Fruit fly (Drosophila melanogaster) whole organism, embryonic: ENCODE data around the gene tral.

Source experiments
- CG11695 ChIP-seq: fragments of 200-800 bp; sonication (Bioruptor generic); IDR thresholded peaks from 3 replicates; pipeline ENCODE4 v1.3.6; 2022; ENCODE audit warnings: missing biosample characterization, missing genetic modification characterization
- CG11723 ChIP-seq: fragments of 200-800 bp; sonication (Bioruptor generic); optimal IDR thresholded peaks from 2 replicates; lab custom pipeline; 2017; ENCODE audit warnings: missing biosample characterization, mild to moderate bottlenecking, missing genetic modification characterization
- CG12155 ChIP-seq: fragments of 200-800 bp; sonication (Bioruptor generic); optimal IDR thresholded peaks from 3 replicates; lab custom pipeline; 2016; ENCODE audit warnings: missing biosample characterization, missing genetic modification characterization
- CG12219 ChIP-seq: fragments of 200-800 bp; sonication (Bioruptor generic); optimal IDR thresholded peaks from 3 replicates; lab custom pipeline; 2018; ENCODE audit warnings: missing biosample characterization, mild to moderate bottlenecking, missing genetic modification characterization
- CG14014 ChIP-seq: fragments of 200-800 bp; sonication (Bioruptor generic); IDR thresholded peaks from 2 replicates; pipeline ENCODE4 v1.3.6; 2022; ENCODE audit warnings: missing biosample characterization, missing genetic modification characterization
- CG16813 ChIP-seq: fragments of 200-800 bp; sonication (Bioruptor generic); IDR thresholded peaks from 3 replicates; pipeline ENCODE4 v1.3.6; 2022; ENCODE audit warnings: missing biosample characterization, missing genetic modification characterization; ENCODE audit not compliant: partially characterized antibody
- CG18011 ChIP-seq: fragments of 200-800 bp; sonication (Bioruptor generic); optimal IDR thresholded peaks from 2 replicates; lab custom pipeline; 2017; ENCODE audit warnings: missing biosample characterization, missing genetic modification characterization, mild to moderate bottlenecking, moderate library complexity, missing genotype
- CG2116 ChIP-seq: fragments of 200-800 bp; sonication (Bioruptor generic); optimal IDR thresholded peaks from 3 replicates; lab custom pipeline; 2018; ENCODE audit warnings: missing biosample characterization, mild to moderate bottlenecking, missing genetic modification characterization
- CG2129 ChIP-seq: fragments of 200-800 bp; sonication (Bioruptor generic); IDR thresholded peaks from 2 replicates; pipeline ENCODE4 v1.3.6; 2022; ENCODE audit warnings: missing biosample characterization, missing genetic modification characterization; ENCODE audit not compliant: partially characterized antibody
- CG2678 ChIP-seq: fragments of 200-800 bp; sonication (Bioruptor generic); optimal IDR thresholded peaks from 3 replicates; lab custom pipeline; 2019; ENCODE audit warnings: missing biosample characterization, mild to moderate bottlenecking, missing genetic modification characterization, moderate library complexity
- CG2889 ChIP-seq: fragments of 200-800 bp; sonication (Bioruptor generic); IDR thresholded peaks from 3 replicates; pipeline ENCODE4 v1.3.6; 2022; ENCODE audit warnings: missing biosample characterization, missing genetic modification characterization
- CG32767 ChIP-seq: fragments of 200-800 bp; sonication (Bioruptor generic); IDR thresholded peaks from 2 replicates; pipeline ENCODE4 v1.3.6; 2022; ENCODE audit warnings: missing biosample characterization, missing genetic modification characterization
- CG3407 ChIP-seq: fragments of 200-800 bp; sonication (Bioruptor generic); optimal IDR thresholded peaks from 2 replicates; lab custom pipeline; 2018; ENCODE audit warnings: missing biosample characterization, mild to moderate bottlenecking, missing genetic modification characterization
- CG8388 ChIP-seq: fragments of 200-800 bp; sonication (Bioruptor generic); optimal IDR thresholded peaks from 2 replicates; lab custom pipeline; 2019; ENCODE audit warnings: missing biosample characterization, mild to moderate bottlenecking, missing genetic modification characterization, moderate library complexity
- CG8944 ChIP-seq: fragments of 200-800 bp; sonication (Bioruptor generic); optimal IDR thresholded peaks from 3 replicates; lab custom pipeline; 2016; ENCODE audit warnings: missing biosample characterization, missing genetic modification characterization
- CG9609 ChIP-seq: fragments of 200-800 bp; sonication (Bioruptor generic); optimal IDR thresholded peaks from 3 replicates; lab custom pipeline; 2016; ENCODE audit warnings: missing biosample characterization, missing genetic modification characterization
- CG9797 ChIP-seq: fragments of 200-800 bp; sonication (Bioruptor generic); optimal IDR thresholded peaks from 3 replicates; lab custom pipeline; 2018; ENCODE audit warnings: missing biosample characterization, mild to moderate bottlenecking, missing genetic modification characterization
- CTCF ChIP-seq: fragments of 200-800 bp; sonication (Bioruptor generic); optimal IDR thresholded peaks from 2 replicates; lab custom pipeline; 2017; ENCODE audit warnings: missing biosample characterization, mild to moderate bottlenecking, missing genetic modification characterization, moderate library complexity
- Camta ChIP-seq: fragments of 200-800 bp; sonication (Bioruptor generic); optimal IDR thresholded peaks from 2 replicates; lab custom pipeline; 2016; ENCODE audit warnings: missing biosample characterization, missing genetic modification characterization
- Dad ChIP-seq: fragments of 200-800 bp; sonication (Bioruptor generic); optimal IDR thresholded peaks from 3 replicates; lab custom pipeline; 2016; ENCODE audit warnings: missing biosample characterization, missing genetic modification characterization
- Fer1 ChIP-seq: fragments of 200-800 bp; sonication (Bioruptor generic); optimal IDR thresholded peaks from 2 replicates; lab custom pipeline; 2017; ENCODE audit warnings: missing biosample characterization, mild to moderate bottlenecking, missing genetic modification characterization
- HLH3B ChIP-seq: fragments of 200-800 bp; sonication (Bioruptor generic); IDR thresholded peaks from 2 replicates; pipeline ENCODE4 v1.3.6; 2022; ENCODE audit warnings: missing biosample characterization, missing genetic modification characterization
- Hey ChIP-seq: fragments of 200-800 bp; sonication (Bioruptor generic); optimal IDR thresholded peaks from 3 replicates; lab custom pipeline; 2018; ENCODE audit warnings: missing biosample characterization, mild to moderate bottlenecking, missing genetic modification characterization
- Lhr ChIP-seq: fragments of 200-800 bp; sonication (Bioruptor generic); optimal IDR thresholded peaks from 3 replicates; lab custom pipeline; 2017; ENCODE audit warnings: mild to moderate bottlenecking, missing biosample characterization, missing genetic modification reagents, missing genetic modification characterization
- Max ChIP-seq: fragments of 200-800 bp; sonication (Bioruptor generic); optimal IDR thresholded peaks from 2 replicates; lab custom pipeline; 2016; ENCODE audit warnings: missing biosample characterization, mild to moderate bottlenecking, missing genetic modification characterization
- Med ChIP-seq: fragments of 200-800 bp; sonication (Bioruptor generic); peaks from one replicate; lab custom pipeline; 2016; ENCODE audit warnings: missing biosample characterization, missing genetic modification characterization, mild to moderate bottlenecking, inconsistent platforms, moderate library complexity
- NfI ChIP-seq: fragments of 200-800 bp; sonication (Bioruptor generic); optimal IDR thresholded peaks from 3 replicates; lab custom pipeline; 2018; ENCODE audit warnings: missing biosample characterization, mild to moderate bottlenecking, missing genetic modification characterization, moderate library complexity
- Pdp1 ChIP-seq, 2 experiments: fragments of 200-800 bp; sonication (Bioruptor generic); optimal IDR thresholded peaks; 3 replicates each; lab custom pipeline; 2016; ENCODE audit warnings: missing biosample characterization in 2 of 2, missing genetic modification characterization in 2 of 2, mild to moderate bottlenecking in 1 of 2, moderate library complexity in 1 of 2
- Sin3A ChIP-seq: fragments of >200 bp; optimal IDR thresholded peaks from 2 replicates; lab custom pipeline; 2018
- Six4 ChIP-seq: fragments of 200-800 bp; sonication (Bioruptor generic); optimal IDR thresholded peaks from 2 replicates; lab custom pipeline; 2016; ENCODE audit warnings: missing biosample characterization, missing genetic modification characterization
- abd-A ChIP-seq: fragments of 200-800 bp; sonication (Bioruptor generic); optimal IDR thresholded peaks from 3 replicates; lab custom pipeline; 2019; ENCODE audit warnings: missing biosample characterization, mild to moderate bottlenecking, missing genetic modification characterization, moderate library complexity
- bbx ChIP-seq: fragments of 200-800 bp; sonication (Bioruptor generic); IDR thresholded peaks from 2 replicates; pipeline ENCODE4 v1.3.6; 2022; ENCODE audit warnings: missing biosample characterization, missing genetic modification characterization; ENCODE audit not compliant: partially characterized antibody
- cato ChIP-seq: fragments of 200-800 bp; sonication (Bioruptor generic); optimal IDR thresholded peaks from 2 replicates; lab custom pipeline; 2016; ENCODE audit warnings: missing biosample characterization, missing genetic modification characterization, borderline replicate concordance
- dmrt11E ChIP-seq: fragments of 200-800 bp; sonication (Bioruptor generic); optimal IDR thresholded peaks from 3 replicates; lab custom pipeline; 2018; ENCODE audit warnings: missing biosample characterization, mild to moderate bottlenecking, missing genetic modification characterization, moderate library complexity
- ems ChIP-seq: fragments of 200-800 bp; sonication (Bioruptor generic); optimal IDR thresholded peaks from 3 replicates; lab custom pipeline; 2016; ENCODE audit warnings: missing biosample characterization, missing genetic modification characterization
- eve ChIP-seq, 2 experiments: fragments of >200 bp; optimal IDR thresholded peaks; 2 replicates each; lab custom pipeline; 2017; ENCODE audit warnings: missing biosample characterization in 2 of 2, missing genetic modification characterization in 2 of 2
- fu2 ChIP-seq: fragments of 200-800 bp; sonication (Bioruptor generic); optimal IDR thresholded peaks from 2 replicates; lab custom pipeline; 2016; ENCODE audit warnings: missing biosample characterization, missing genetic modification characterization
- gt ChIP-seq: fragments of 200-800 bp; sonication (Bioruptor generic); IDR thresholded peaks from 2 replicates; pipeline ENCODE4 v1.3.6; 2022; ENCODE audit warnings: missing biosample characterization, missing genetic modification characterization
- hb ChIP-seq: fragments of 200-800 bp; sonication (Bioruptor generic); IDR thresholded peaks from 3 replicates; pipeline ENCODE4 v1.3.6; 2022; ENCODE audit warnings: missing biosample characterization, missing genetic modification characterization; ENCODE audit not compliant: partially characterized antibody
- her ChIP-seq: fragments of 200-800 bp; sonication (Bioruptor generic); optimal IDR thresholded peaks from 2 replicates; lab custom pipeline; 2016; ENCODE audit warnings: missing biosample characterization, missing genetic modification characterization
- ken ChIP-seq: fragments of 200-800 bp; sonication (Bioruptor generic); IDR thresholded peaks from 3 replicates; pipeline ENCODE4 v1.3.6; 2022; ENCODE audit warnings: missing biosample characterization, missing genetic modification characterization
- pros ChIP-seq: fragments of 200-800 bp; sonication (Bioruptor generic); optimal IDR thresholded peaks from 3 replicates; lab custom pipeline; 2019; ENCODE audit warnings: missing biosample characterization, mild to moderate bottlenecking, missing genetic modification characterization, moderate library complexity
- repo ChIP-seq: fragments of 200-800 bp; sonication (Bioruptor generic); optimal IDR thresholded peaks from 2 replicates; lab custom pipeline; 2016; ENCODE audit warnings: missing biosample characterization, missing genetic modification characterization
- sens ChIP-seq: fragments of 200-800 bp; sonication (Bioruptor generic); peaks from one replicate; lab custom pipeline; 2016; ENCODE audit warnings: missing biosample characterization, missing genetic modification characterization
- sens-2 ChIP-seq: fragments of 200-800 bp; sonication (Bioruptor generic); IDR thresholded peaks from 2 replicates; pipeline ENCODE4 v1.3.6; 2022; ENCODE audit warnings: missing biosample characterization, missing genetic modification characterization
- so ChIP-seq: fragments of 200-800 bp; sonication (Bioruptor generic); IDR thresholded peaks from 3 replicates; pipeline ENCODE4 v1.3.6; 2022; ENCODE audit warnings: missing biosample characterization, missing genetic modification characterization
- ssp ChIP-seq: fragments of 200-800 bp; sonication (Bioruptor generic); IDR thresholded peaks from 2 replicates; pipeline ENCODE4 v1.3.6; 2022; ENCODE audit warnings: missing biosample characterization, missing genetic modification characterization
- stwl ChIP-seq: fragments of 200-800 bp; sonication (Bioruptor generic); optimal IDR thresholded peaks from 3 replicates; lab custom pipeline; 2018; ENCODE audit warnings: missing biosample characterization, mild to moderate bottlenecking, missing genetic modification characterization, moderate library complexity
- tna ChIP-seq: fragments of 200-800 bp; sonication (Bioruptor generic); IDR thresholded peaks from 2 replicates; pipeline ENCODE4 v1.3.6; 2022; ENCODE audit warnings: missing biosample characterization, missing genetic modification characterization; ENCODE audit not compliant: partially characterized antibody
- tx ChIP-seq: fragments of 200-800 bp; sonication (Bioruptor generic); optimal IDR thresholded peaks from 2 replicates; lab custom pipeline; 2016; ENCODE audit warnings: missing biosample characterization, missing genetic modification characterization
- zf30C ChIP-seq: fragments of 200-800 bp; sonication (Bioruptor generic); optimal IDR thresholded peaks from 3 replicates; lab custom pipeline; 2018; ENCODE audit warnings: missing biosample characterization, mild to moderate bottlenecking, missing genetic modification characterization

The tral gene

dm6 chr3L:12490418-12491035 lies 24.3 kb upstream of the tral start, which contains the start of gene CG10660 (continued):
- TF ChIP-seq stwl (tag; lab: Kevin White, UChicago) (no peak), CG2889 (GFP tag; lab: Robert Waterston, UW) (peak; percentile 83), CG11695 (GFP tag; lab: Robert Waterston, UW) (peak; percentile 87), HLH3B (GFP tag; lab: Robert Waterston, UW) (peak; percentile 92), CG9797 (GFP tag; lab: Kevin White, UChicago) (peak; percentile 13), Dad (peak; percentile 47), fu2 (GFP tag; lab: Kevin White, UChicago) (peak; percentile 50), ems (peak; percentile 61), abd-A (tag; lab: Kevin White, UChicago) (no peak), CG8944 (GFP tag; lab: Kevin White, UChicago) (peak; percentile 63), Lhr (GFP tag; lab: Kevin White, UChicago) (peak; percentile 66), pros (no peak), her (peak; percentile 41), ssp (GFP tag; lab: Robert Waterston, UW) (peak; percentile 62), CG14014 (GFP tag; lab: Robert Waterston, UW) (peak; percentile 84), Pdp1 (GFP tag; optimal IDR thresholded peaks at IDR 0.05; lab: Kevin White, UChicago) (peak; percentile 67 to 76), CG11723 (GFP tag; lab: Kevin White, UChicago) (peak; percentile 70), repo (GFP tag; lab: Kevin White, UChicago) (peak; percentile 35), CG12155 (peak; percentile 79), Max (GFP tag; lab: Kevin White, UChicago) (peak; percentile 65), Six4 (peak; percentile 66), zf30C (GFP tag; lab: Kevin White, UChicago) (no peak), cato (GFP tag; lab: Kevin White, UChicago) (peak; percentile 75), eve (GFP tag; optimal IDR thresholded peaks at IDR 0.05; lab: Kevin White, UChicago) (peak in 1 of 2 experiments; percentile 94), Med (peak; percentile 95), CG2116 (GFP tag; lab: Kevin White, UChicago) (peak; percentile 54), sens-2 (GFP tag; lab: Robert Waterston, UW) (peak; percentile 68), dmrt11E (tag; lab: Kevin White, UChicago) (peak; percentile 77), CG9609 (GFP tag; lab: Kevin White, UChicago) (peak; percentile 31), bbx (GFP tag; lab: Robert Waterston, UW) (no peak), CTCF (peak; percentile 41), tna (GFP tag; lab: Robert Waterston, UW) (no peak), CG8388 (GFP tag; lab: Kevin White, UChicago) (peak; percentile 91), CG2129 (GFP tag; lab: Robert Waterston, UW) (no peak), Sin3A (lab: Kevin White, UChicago) (no peak), gt (no peak), hb (GFP tag; lab: Robert Waterston, UW) (no peak), ken (GFP tag; lab: Robert Waterston, UW) (peak; percentile 86), CG3407 (GFP tag; lab: Kevin White, UChicago) (peak; percentile 82), NfI (GFP tag; lab: Kevin White, UChicago) (peak; percentile 81), CG16813 (GFP tag; lab: Robert Waterston, UW) (no peak), Camta (GFP tag; lab: Kevin White, UChicago) (peak; percentile 49), CG32767 (GFP tag; lab: Robert Waterston, UW) (peak; percentile 85), Fer1 (peak; percentile 83), so (GFP tag; lab: Robert Waterston, UW) (peak; percentile 91), CG2678 (tag; lab: Kevin White, UChicago) (peak; percentile 86), Hey (tag; lab: Kevin White, UChicago) (peak; percentile 20), sens (peak; percentile 94), CG18011 (peak; percentile 73), tx (GFP tag; lab: Kevin White, UChicago) (peak; percentile 39), CG12219 (GFP tag; lab: Kevin White, UChicago) (peak; percentile 90)
